Fruit fly (Drosophila melanogaster) whole organism, embryonic: Measurements from ENCODE around the gene Hexim.

Experiments
- B-H2 ChIP-seq: fragments of 200-800 bp; sonication (Bioruptor generic); optimal IDR thresholded peaks from 2 replicates; lab custom pipeline; 2018; ENCODE audit warnings: missing biosample characterization, mild to moderate bottlenecking, missing genetic modification characterization
- CG10366 ChIP-seq: fragments of 200-800 bp; sonication (Bioruptor generic); IDR thresholded peaks from 2 replicates; pipeline ENCODE4 v1.3.6; 2022; ENCODE audit warnings: missing biosample characterization, missing genetic modification characterization
- CG10543 ChIP-seq: fragments of 200-800 bp; sonication (Bioruptor generic); optimal IDR thresholded peaks from 3 replicates; lab custom pipeline; 2017; ENCODE audit warnings: missing biosample characterization, mild to moderate bottlenecking, missing genetic modification characterization, moderate library complexity
- CG11504 ChIP-seq: fragments of 200-800 bp; sonication (Bioruptor generic); optimal IDR thresholded peaks from 3 replicates; lab custom pipeline; 2019; ENCODE audit warnings: missing biosample characterization, mild to moderate bottlenecking, missing genetic modification characterization, moderate library complexity
- CG11695 ChIP-seq: fragments of 200-800 bp; sonication (Bioruptor generic); IDR thresholded peaks from 3 replicates; pipeline ENCODE4 v1.3.6; 2022; ENCODE audit warnings: missing biosample characterization, missing genetic modification characterization
- CG13123 ChIP-seq: fragments of 200-800 bp; sonication (Bioruptor generic); optimal IDR thresholded peaks from 2 replicates; lab custom pipeline; 2016; ENCODE audit warnings: missing biosample characterization, missing genetic modification characterization
- CG13624 ChIP-seq: fragments of 200-800 bp; sonication (Bioruptor generic); optimal IDR thresholded peaks from 2 replicates; lab custom pipeline; 2016; ENCODE audit warnings: missing biosample characterization, missing genetic modification characterization
- CG15601 ChIP-seq: fragments of 200-800 bp; sonication (Bioruptor generic); optimal IDR thresholded peaks from 3 replicates; lab custom pipeline; 2019; ENCODE audit warnings: missing biosample characterization, mild to moderate bottlenecking, missing genetic modification characterization, moderate library complexity
- CG17359 ChIP-seq: fragments of 200-800 bp; sonication (Bioruptor generic); optimal IDR thresholded peaks from 3 replicates; lab custom pipeline; 2018; ENCODE audit warnings: missing biosample characterization, mild to moderate bottlenecking, missing genetic modification characterization, moderate library complexity
- CG32772 ChIP-seq: fragments of 200-800 bp; sonication (Bioruptor generic); IDR thresholded peaks from 2 replicates; pipeline ENCODE4 v1.3.6; 2022; ENCODE audit warnings: missing biosample characterization, missing genetic modification characterization
- CG3838 ChIP-seq: fragments of 200-800 bp; sonication (Bioruptor generic); optimal IDR thresholded peaks from 3 replicates; lab custom pipeline; 2016; ENCODE audit warnings: missing biosample characterization, missing genetic modification characterization
- CG4617 ChIP-seq: fragments of 200-800 bp; sonication (Bioruptor generic); optimal IDR thresholded peaks from 3 replicates; lab custom pipeline; 2016; ENCODE audit warnings: missing biosample characterization, missing genetic modification characterization, borderline replicate concordance
- CG4730 ChIP-seq: fragments of 200-800 bp; sonication (Bioruptor generic); IDR thresholded peaks from 2 replicates; pipeline ENCODE4 v1.3.6; 2022; ENCODE audit warnings: missing biosample characterization, missing genetic modification characterization
- CG4820 ChIP-seq: fragments of 200-800 bp; sonication (Bioruptor generic); optimal IDR thresholded peaks from 3 replicates; lab custom pipeline; 2016; ENCODE audit warnings: missing biosample characterization, missing genetic modification characterization
- CG7839 ChIP-seq: fragments of 200-800 bp; sonication (Bioruptor generic); optimal IDR thresholded peaks from 3 replicates; lab custom pipeline; 2018; ENCODE audit warnings: missing biosample characterization, mild to moderate bottlenecking, missing genetic modification characterization, moderate library complexity
- CG8924 ChIP-seq: fragments of 200-800 bp; optimal IDR thresholded peaks from 3 replicates; lab custom pipeline; 2019; ENCODE audit warnings: missing biosample characterization, mild to moderate bottlenecking, missing genetic modification characterization, moderate library complexity
- Dip2 ChIP-seq: fragments of 200-800 bp; sonication (Bioruptor generic); IDR thresholded peaks from 2 replicates; pipeline ENCODE4 v1.3.6; 2022; ENCODE audit warnings: missing biosample characterization, missing genetic modification characterization
- Drgx ChIP-seq: fragments of 200-800 bp; sonication (Bioruptor generic); IDR thresholded peaks from 2 replicates; pipeline ENCODE4 v1.3.6; 2022; ENCODE audit warnings: missing biosample characterization, missing genetic modification characterization
- H2.0 ChIP-seq: fragments of 200-800 bp; sonication (Bioruptor generic); IDR thresholded peaks from 2 replicates; pipeline ENCODE4 v1.3.6; 2022; ENCODE audit warnings: missing biosample characterization, missing genetic modification characterization
- HHEX ChIP-seq: fragments of 200-800 bp; sonication (Bioruptor generic); optimal IDR thresholded peaks from 3 replicates; lab custom pipeline; 2017; ENCODE audit warnings: missing biosample characterization, mild to moderate bottlenecking, missing genetic modification characterization, missing genetic modification reagents
- Hmx ChIP-seq: fragments of 200-800 bp; sonication (Bioruptor generic); optimal IDR thresholded peaks from 2 replicates; lab custom pipeline; 2016; ENCODE audit warnings: missing biosample characterization, missing genetic modification characterization
- Hr51 ChIP-seq, 2 experiments: fragments of 200-800 bp; sonication (Bioruptor generic); optimal IDR thresholded peaks; 2 replicates in 1 of 2; 3 replicates in 1 of 2; lab custom pipeline; 2016 to 2018; ENCODE audit warnings: missing biosample characterization in 2 of 2, missing genetic modification characterization in 2 of 2, mild to moderate bottlenecking in 1 of 2, moderate library complexity in 1 of 2
- Hsf ChIP-seq: fragments of 200-800 bp; sonication (Bioruptor generic); optimal IDR thresholded peaks from 3 replicates; lab custom pipeline; 2016; ENCODE audit warnings: missing biosample characterization, missing genetic modification characterization
- Jarid2 ChIP-seq: fragments of 200-800 bp; sonication (Bioruptor generic); optimal IDR thresholded peaks from 3 replicates; lab custom pipeline; 2017; ENCODE audit warnings: mild to moderate bottlenecking, missing biosample characterization, missing genetic modification reagents, missing genetic modification characterization
- Ravus ChIP-seq: fragments of 200-800 bp; sonication (Bioruptor generic); IDR thresholded peaks from 2 replicates; pipeline ENCODE4 v1.3.6; 2022; ENCODE audit warnings: missing biosample characterization, missing genetic modification characterization
- abd-A ChIP-seq: fragments of 200-800 bp; sonication (Bioruptor generic); optimal IDR thresholded peaks from 3 replicates; lab custom pipeline; 2019; ENCODE audit warnings: missing biosample characterization, mild to moderate bottlenecking, missing genetic modification characterization, moderate library complexity
- bab2 ChIP-seq: fragments of 200-800 bp; sonication (Bioruptor generic); optimal IDR thresholded peaks from 2 replicates; lab custom pipeline; 2016; ENCODE audit warnings: missing biosample characterization, missing genetic modification characterization
- br ChIP-seq: fragments of >200 bp; optimal IDR thresholded peaks from 2 replicates; lab custom pipeline; 2017
- btn ChIP-seq: fragments of 200-800 bp; sonication (Bioruptor generic); optimal IDR thresholded peaks from 2 replicates; lab custom pipeline; 2016; ENCODE audit warnings: missing biosample characterization, missing genetic modification characterization
- cas ChIP-seq: fragments of 200-800 bp; sonication (Bioruptor generic); IDR thresholded peaks from 2 replicates; pipeline ENCODE4 v1.3.6; 2022; ENCODE audit warnings: missing biosample characterization, missing genetic modification characterization
- danr ChIP-seq: fragments of 200-800 bp; sonication (Bioruptor generic); IDR thresholded peaks from 2 replicates; pipeline ENCODE4 v1.3.6; 2022; ENCODE audit warnings: missing biosample characterization, missing genetic modification characterization
- esg ChIP-seq: fragments of 200-800 bp; sonication (Bioruptor generic); conservative IDR thresholded peaks from 2 replicates; pipeline ENCODE4 v1.3.6; 2022; ENCODE audit warnings: missing biosample characterization, missing genetic modification characterization
- eve ChIP-seq, 2 experiments: fragments of >200 bp; optimal IDR thresholded peaks; 2 replicates each; lab custom pipeline; 2017; ENCODE audit warnings: missing biosample characterization in 2 of 2, missing genetic modification characterization in 2 of 2
- ham ChIP-seq: fragments of 200-800 bp; sonication (Bioruptor generic); IDR thresholded peaks from 2 replicates; pipeline ENCODE4 v1.3.6; 2022; ENCODE audit warnings: missing biosample characterization, missing genetic modification characterization
- hkb ChIP-seq, 2 experiments: fragments of 200-800 bp in 1 of 2; fragments of >200 bp in 1 of 2; sonication (Bioruptor generic) in 1 of 2; IDR thresholded peaks in 1 of 2; optimal IDR thresholded peaks in 1 of 2; 2 replicates each; pipeline versions ENCODE4 v1.3.6 to Lab custom; 2017 to 2022; ENCODE audit warnings: missing biosample characterization in 1 of 2, missing genetic modification characterization in 1 of 2
- ind ChIP-seq: fragments of 200-800 bp; sonication (Bioruptor generic); optimal IDR thresholded peaks from 3 replicates; lab custom pipeline; 2016; ENCODE audit warnings: missing biosample characterization, missing genetic modification characterization
- klu ChIP-seq: fragments of 200-800 bp; sonication (Bioruptor generic); IDR thresholded peaks from 2 replicates; pipeline ENCODE4 v1.3.6; 2022; ENCODE audit warnings: missing biosample characterization, missing genetic modification characterization
- nerfin-1 ChIP-seq: fragments of 200-800 bp; sonication (Bioruptor generic); optimal IDR thresholded peaks from 3 replicates; lab custom pipeline; 2019; ENCODE audit warnings: missing biosample characterization, mild to moderate bottlenecking, missing genetic modification characterization, moderate library complexity
- odd ChIP-seq: fragments of 200-800 bp; sonication (Bioruptor generic); optimal IDR thresholded peaks from 2 replicates; lab custom pipeline; 2017; ENCODE audit warnings: missing biosample characterization, mild to moderate bottlenecking, missing genetic modification characterization
- pan ChIP-seq, 4 experiments: fragments of >200 bp in 3 of 4; fragments of 200-800 bp in 1 of 4; sonication (Bioruptor generic) in 1 of 4; optimal IDR thresholded peaks in 3 of 4; IDR thresholded peaks in 1 of 4; 2 replicates each; pipeline versions ENCODE4 v1.3.6 to Lab custom; 2017 to 2022; ENCODE audit warnings: missing biosample characterization in 2 of 4, missing genetic modification characterization in 2 of 4, mixed read lengths in 1 of 4
- pb ChIP-seq: fragments of 200-800 bp; sonication (Bioruptor generic); optimal IDR thresholded peaks from 3 replicates; lab custom pipeline; 2016; ENCODE audit warnings: missing biosample characterization, missing genetic modification characterization
- peb ChIP-seq: fragments of 200-800 bp; sonication (Bioruptor generic); IDR thresholded peaks from 2 replicates; pipeline ENCODE4 v1.3.6; 2022; ENCODE audit warnings: missing biosample characterization, missing genetic modification characterization
- phol ChIP-seq: fragments of 200-800 bp; sonication (Bioruptor generic); optimal IDR thresholded peaks from 3 replicates; lab custom pipeline; 2018; ENCODE audit warnings: missing biosample characterization, mild to moderate bottlenecking, missing genetic modification characterization, moderate library complexity
- salm ChIP-seq: fragments of 200-800 bp; sonication (Bioruptor generic); optimal IDR thresholded peaks from 2 replicates; lab custom pipeline; 2018; ENCODE audit warnings: missing biosample characterization, mild to moderate bottlenecking, missing genetic modification characterization
- sens-2 ChIP-seq: fragments of 200-800 bp; sonication (Bioruptor generic); IDR thresholded peaks from 2 replicates; pipeline ENCODE4 v1.3.6; 2022; ENCODE audit warnings: missing biosample characterization, missing genetic modification characterization
- tin ChIP-seq: fragments of 200-800 bp; sonication (Bioruptor generic); optimal IDR thresholded peaks from 3 replicates; lab custom pipeline; 2016; ENCODE audit warnings: missing biosample characterization, missing genetic modification characterization
- tna ChIP-seq: fragments of 200-800 bp; sonication (Bioruptor generic); IDR thresholded peaks from 2 replicates; pipeline ENCODE4 v1.3.6; 2022; ENCODE audit warnings: missing biosample characterization, missing genetic modification characterization; ENCODE audit not compliant: partially characterized antibody
- trem ChIP-seq: fragments of 200-800 bp; optimal IDR thresholded peaks from 3 replicates; lab custom pipeline; 2019; ENCODE audit warnings: missing biosample characterization, mild to moderate bottlenecking, missing genetic modification characterization, moderate library complexity
- unpg ChIP-seq: fragments of 200-800 bp; sonication (Bioruptor generic); optimal IDR thresholded peaks from 3 replicates; lab custom pipeline; 2018; ENCODE audit warnings: missing biosample characterization, mild to moderate bottlenecking, missing genetic modification characterization, moderate library complexity
- vfl ChIP-seq: fragments of 200-800 bp; sonication (Bioruptor generic); optimal IDR thresholded peaks from 2 replicates; lab custom pipeline; 2016; ENCODE audit warnings: missing biosample characterization, missing genetic modification characterization

The Hexim gene

DNA sequence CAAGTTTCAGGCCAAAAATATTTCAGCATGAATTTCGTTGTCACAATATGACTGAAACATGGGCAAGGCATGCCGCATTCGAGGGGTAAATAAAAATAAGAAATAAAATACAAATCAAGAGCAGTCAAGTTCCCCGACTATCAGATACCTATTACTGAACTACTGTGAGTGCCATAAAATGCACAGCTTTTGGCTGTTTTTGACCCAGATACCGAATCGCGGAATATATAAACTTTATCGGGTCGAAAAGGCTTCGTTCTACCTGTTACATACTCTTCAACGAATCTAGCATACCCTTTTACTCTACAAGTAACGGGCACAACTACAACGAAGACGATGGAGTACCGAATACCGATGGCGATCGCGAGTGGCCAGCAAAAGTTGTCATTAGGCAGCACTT lies 47.6 kb downstream of the Hexim start (continued):
- no peak for TF ChIP-seq Jarid2
- no peak for TF ChIP-seq odd (GFP tag; lab: Kevin White, UChicago)
- peak; percentile 27 for TF ChIP-seq btn (GFP tag; lab: Kevin White, UChicago)
- peak in 1 of 2 experiments; percentile 50 for TF ChIP-seq eve (GFP tag; optimal IDR thresholded peaks at IDR 0.05; lab: Kevin White, UChicago)
- peak; percentile 39 for TF ChIP-seq Hsf (GFP tag; lab: Kevin White, UChicago)
- peak; percentile 52 for TF ChIP-seq esg (GFP tag; lab: Robert Waterston, UW)
- peak; percentile 79 for TF ChIP-seq Drgx (GFP tag; lab: Robert Waterston, UW)
- no peak for TF ChIP-seq vfl (GFP tag; lab: Kevin White, UChicago)
- TF ChIP-seq HHEX: peak; percentile 41
- no peak for TF ChIP-seq abd-A (tag; lab: Kevin White, UChicago)
- peak; percentile 68; the same call in 1 of the 2 replicates for TF ChIP-seq H2.0
- peak; percentile 57 for TF ChIP-seq CG11504 (tag; lab: Kevin White, UChicago)
- TF ChIP-seq cas (GFP tag; lab: Robert Waterston, UW): peak; percentile 58; the same call in 1 of the 2 replicates
- peak; percentile 16 for TF ChIP-seq CG4820 (GFP tag; lab: Kevin White, UChicago)
- TF ChIP-seq nerfin-1 (tag; lab: Kevin White, UChicago): no peak
- TF ChIP-seq klu (GFP tag; lab: Robert Waterston, UW): peak; percentile 74
- no peak for TF ChIP-seq Hmx (GFP tag; lab: Kevin White, UChicago)
- TF ChIP-seq sens-2 (GFP tag; lab: Robert Waterston, UW): peak; percentile 56
- no peak for TF ChIP-seq salm (tag; lab: Kevin White, UChicago)
- TF ChIP-seq CG13123 (GFP tag; lab: Kevin White, UChicago): no peak
- peak; percentile 33; the same call in 1 of the 2 replicates for TF ChIP-seq danr
- peak; percentile 53 for TF ChIP-seq CG13624 (GFP tag; lab: Kevin White, UChicago)
- peak; percentile 13 for TF ChIP-seq pb
- peak; percentile 86 for TF ChIP-seq tna (GFP tag; lab: Robert Waterston, UW)
- TF ChIP-seq CG4617 (GFP tag; lab: Kevin White, UChicago): no peak
- TF ChIP-seq CG32772 (GFP tag; lab: Robert Waterston, UW): no peak
- TF ChIP-seq pan (optimal IDR thresholded peaks at IDR 0.05; lab: Kevin White, UChicago): no peak
- peak in 1 of 2 experiments; percentile 84 for TF ChIP-seq pan (GFP tag; optimal IDR thresholded peaks at IDR 0.05 in 1 of 2, IDR thresholded peaks at IDR 0.05 in 1 of 2)
- no peak for TF ChIP-seq CG8924 (tag; lab: Kevin White, UChicago)
- no peak for TF ChIP-seq hkb (optimal IDR thresholded peaks at IDR 0.05; lab: Kevin White, UChicago)
- peak; percentile 57; the same call in 1 of the 2 replicates for TF ChIP-seq hkb (GFP tag; IDR thresholded peaks at IDR 0.05; lab: Robert Waterston, UW)
- TF ChIP-seq ham: no peak
- peak; percentile 70 for TF ChIP-seq CG10366 (GFP tag; lab: Robert Waterston, UW)
- no peak for TF ChIP-seq CG10543 (GFP tag; lab: Kevin White, UChicago)
- peak; percentile 43 for TF ChIP-seq bab2 (GFP tag; lab: Kevin White, UChicago)
- TF ChIP-seq CG4730 (GFP tag; lab: Robert Waterston, UW): peak; percentile 56
- peak; percentile 51 for TF ChIP-seq CG17359 (tag; lab: Kevin White, UChicago)
- peak; percentile 50 to 54 for TF ChIP-seq Hr51 (GFP tag; optimal IDR thresholded peaks at IDR 0.05; lab: Kevin White, UChicago)
- TF ChIP-seq tin (GFP tag; lab: Kevin White, UChicago): peak; percentile 23
- peak; percentile 67 for TF ChIP-seq CG11695
- no peak for TF ChIP-seq CG3838 (GFP tag; lab: Kevin White, UChicago)
- TF ChIP-seq trem (tag; lab: Kevin White, UChicago): no peak
- peak; percentile 48 for TF ChIP-seq phol (tag; lab: Kevin White, UChicago)
- TF ChIP-seq CG15601 (tag; lab: Kevin White, UChicago): no peak
- peak; percentile 68 for TF ChIP-seq CG7839 (tag; lab: Kevin White, UChicago)
- TF ChIP-seq ind (GFP tag; lab: Kevin White, UChicago): peak; percentile 71
- peak; percentile 50 for TF ChIP-seq unpg
- no peak for TF ChIP-seq B-H2 (GFP tag; lab: Kevin White, UChicago)
- no peak for TF ChIP-seq peb
- TF ChIP-seq Ravus (GFP tag; lab: Robert Waterston, UW): peak; percentile 24; the same call in 1 of the 2 replicates
- no peak for TF ChIP-seq br (lab: Kevin White, UChicago)
- no peak for TF ChIP-seq Dip2
